Fruit fly (Drosophila melanogaster): ENCODE measurements around the gene Brd8.

Gene Brd8

dm6 chr3R:29222891-29223842 lies at the start of gene Brd8, which contains the start of gene Cisd2 (continued):
- TF ChIP-seq dmrt99B (tag; optimal IDR thresholded peaks at IDR 0.05) = no peak
- no peak for TF ChIP-seq exex (tag; optimal IDR thresholded peaks at IDR 0.05)
- no peak for TF ChIP-seq CG8290 (GFP tag; optimal IDR thresholded peaks at IDR 0.05)
- peak in 1 of 2 experiments; percentile 51 for TF ChIP-seq CG8290 (tag; optimal IDR thresholded peaks at IDR 0.05)
- no peak for TF ChIP-seq shn (GFP tag; optimal IDR thresholded peaks at IDR 0.05)
- TF ChIP-seq Ets97D (GFP tag; optimal IDR thresholded peaks at IDR 0.05) = peak; percentile 80
- TF ChIP-seq Dll (GFP tag; IDR thresholded peaks at IDR 0.05; ENCODE audit: partially characterized antibody) = peak; percentile 89
- TF ChIP-seq Myb (GFP tag; optimal IDR thresholded peaks at IDR 0.05) = peak; percentile 47
- no peak for TF ChIP-seq unpg (GFP tag; optimal IDR thresholded peaks at IDR 0.05)
- no peak for TF ChIP-seq Dip3 (GFP tag; optimal IDR thresholded peaks at IDR 0.05)
- no peak for TF ChIP-seq CG15696 (tag; optimal IDR thresholded peaks at IDR 0.05)
- no peak for TF ChIP-seq H15 (GFP tag; IDR thresholded peaks at IDR 0.05)
- TF ChIP-seq E2f2 (GFP tag; IDR thresholded peaks at IDR 0.05) = peak; percentile 62
- TF ChIP-seq PHDP (tag; optimal IDR thresholded peaks at IDR 0.05) = no peak
- TF ChIP-seq amos (GFP tag; IDR thresholded peaks at IDR 0.05; ENCODE audit: partially characterized antibody) = peak; percentile 96
- peak; percentile 86 for TF ChIP-seq CG9797 (GFP tag; optimal IDR thresholded peaks at IDR 0.05)
- no peak for TF ChIP-seq jigr1 (GFP tag; IDR thresholded peaks at IDR 0.05)
- peak; percentile 99 for TF ChIP-seq Dref (GFP tag; IDR thresholded peaks at IDR 0.05)
- no peak for TF ChIP-seq CG1792 (GFP tag; optimal IDR thresholded peaks at IDR 0.05)
- no peak for TF ChIP-seq hkb (optimal IDR thresholded peaks at IDR 0.05)
- no peak for TF ChIP-seq hkb (GFP tag; IDR thresholded peaks at IDR 0.05)
- TF ChIP-seq CG7987 (GFP tag; optimal IDR thresholded peaks at IDR 0.05) = peak; percentile 57
- peak; percentile 76; the same call in 2 of the 3 replicates for TF ChIP-seq CG11560 (tag; IDR thresholded peaks at IDR 0.05)
- peak; percentile 77; the same call in 1 of the 2 replicates for TF ChIP-seq CG42726 (GFP tag; IDR thresholded peaks at IDR 0.05; ENCODE audit: partially characterized antibody)
- TF ChIP-seq CG11398 (GFP tag; optimal IDR thresholded peaks at IDR 0.05) = no peak
- no peak for TF ChIP-seq CG1024 (GFP tag; IDR thresholded peaks at IDR 0.05)
- TF ChIP-seq CG15269 (tag; optimal IDR thresholded peaks at IDR 0.05) = no peak
- TF ChIP-seq CG17186 (GFP tag; optimal IDR thresholded peaks at IDR 0.05) = peak; percentile 89
- TF ChIP-seq Opbp (GFP tag; IDR thresholded peaks at IDR 0.05; ENCODE audit: partially characterized antibody) = peak; percentile 96
- TF ChIP-seq CG15011 (GFP tag; optimal IDR thresholded peaks at IDR 0.05) = no peak
- peak; percentile 35; the same call in 1 of the 3 replicates for TF ChIP-seq ci (GFP tag; IDR thresholded peaks at IDR 0.05)
- TF ChIP-seq CG6813 (GFP tag; optimal IDR thresholded peaks at IDR 0.05) = no peak
- no peak for TF ChIP-seq C15 (GFP tag; IDR thresholded peaks at IDR 0.05)
- no peak for TF ChIP-seq CG12391 (tag; optimal IDR thresholded peaks at IDR 0.05)
- peak; percentile 93 for TF ChIP-seq MBD-R2 (GFP tag; IDR thresholded peaks at IDR 0.05)
- TF ChIP-seq CG2120 (GFP tag; optimal IDR thresholded peaks at IDR 0.05) = peak; percentile 7
- no peak for TF ChIP-seq jing (GFP tag; optimal IDR thresholded peaks at IDR 0.05)
- TF ChIP-seq YL-1 (GFP tag; optimal IDR thresholded peaks at IDR 0.05) = peak; percentile 79
- TF ChIP-seq Sox102F (GFP tag; optimal IDR thresholded peaks at IDR 0.05) = no peak
- peak; percentile 26 for TF ChIP-seq gro (GFP tag; optimal IDR thresholded peaks at IDR 0.05)
- TF ChIP-seq kni (GFP tag; optimal IDR thresholded peaks at IDR 0.05) = no peak
- TF ChIP-seq phol (tag; optimal IDR thresholded peaks at IDR 0.05) = peak; percentile 28
- no peak for TF ChIP-seq usp (GFP tag; optimal IDR thresholded peaks at IDR 0.05)
- no peak for TF ChIP-seq tin (GFP tag; optimal IDR thresholded peaks at IDR 0.05)
- TF ChIP-seq CG9609 (GFP tag; optimal IDR thresholded peaks at IDR 0.05) = no peak
- no peak for TF ChIP-seq CG6689 (GFP tag; IDR thresholded peaks at IDR 0.05)
- no peak for TF ChIP-seq CG4282 (GFP tag; optimal IDR thresholded peaks at IDR 0.05)
- TF ChIP-seq CG6791 (GFP tag; IDR thresholded peaks at IDR 0.05; ENCODE audit: partially characterized antibody) = peak; percentile 98
- no peak for TF ChIP-seq CG7271 (tag; optimal IDR thresholded peaks at IDR 0.05)
